Worm (Caenorhabditis elegans) whole organism, late embryonic: ENCODE results near the gene ddl-2.

Source experiments
- C38D4.7 ChIP-seq: fragments of 200-800 bp; sonication (Bioruptor generic); optimal IDR thresholded peaks from 2 replicates; lab custom pipeline; 2018; ENCODE audit warnings: mild to moderate bottlenecking, missing genetic modification characterization, moderate library complexity, missing compliant biosample characterization
- dmd-4 ChIP-seq: sonication (generic microtip); optimal IDR thresholded peaks from 2 replicates; lab custom pipeline; 2016; ENCODE audit warnings: borderline replicate concordance, missing genetic modification characterization, missing compliant biosample characterization
- elt-2 ChIP-seq: sonication (generic microtip); optimal IDR thresholded peaks from 2 replicates; lab custom pipeline; 2016; ENCODE audit warnings: missing genetic modification reagents, missing genetic modification characterization, missing compliant biosample characterization
- ets-4 ChIP-seq: sonication (generic microtip); optimal IDR thresholded peaks from 2 replicates; lab custom pipeline; 2016; ENCODE audit warnings: missing genetic modification characterization, missing compliant biosample characterization
- hlh-30 ChIP-seq: sonication (generic microtip); optimal IDR thresholded peaks from 2 replicates; lab custom pipeline; 2017; ENCODE audit warnings: antibody characterized with exemption, missing genetic modification characterization, missing compliant biosample characterization; ENCODE audit not compliant: insufficient read depth
- hlh-6 ChIP-seq: sonication (generic microtip); optimal IDR thresholded peaks from 2 replicates; lab custom pipeline; 2016; ENCODE audit warnings: missing genotype, missing genetic modification characterization, missing compliant biosample characterization
- lim-6 ChIP-seq: sonication (generic microtip); optimal IDR thresholded peaks from 2 replicates; lab custom pipeline; 2016; ENCODE audit warnings: missing genetic modification characterization, missing compliant biosample characterization
- nfya-1 ChIP-seq: sonication (generic microtip); optimal IDR thresholded peaks from 2 replicates; lab custom pipeline; 2017; ENCODE audit warnings: missing genetic modification characterization, mild to moderate bottlenecking, missing compliant biosample characterization, antibody characterized with exemption, moderate library complexity
- nhr-232 ChIP-seq: sonication (generic microtip); optimal IDR thresholded peaks from 2 replicates; lab custom pipeline; 2016; ENCODE audit warnings: missing genetic modification characterization, missing compliant biosample characterization
- npax-4 ChIP-seq: sonication (generic microtip); optimal IDR thresholded peaks from 2 replicates; lab custom pipeline; 2016; ENCODE audit warnings: missing genetic modification characterization, missing compliant biosample characterization
- pax-1 ChIP-seq: fragments of 150-350 bp; optimal IDR thresholded peaks from 2 replicates; lab custom pipeline; 2014; ENCODE audit warnings: missing biosample characterization, missing genetic modification characterization
- ttx-3 ChIP-seq: sonication (generic microtip); optimal IDR thresholded peaks from 2 replicates; lab custom pipeline; 2016; ENCODE audit warnings: missing genetic modification reagents, missing genetic modification characterization, missing compliant biosample characterization
- unc-86 ChIP-seq: sonication (generic microtip); optimal IDR thresholded peaks from 2 replicates; lab custom pipeline; 2016; ENCODE audit warnings: missing genetic modification characterization, missing compliant biosample characterization

- TF ChIP-seq ets-4 (no peak), pax-1 (tag; lab: Kevin White, UChicago) (no peak), nhr-232 (no peak), dmd-4 (no peak), elt-2 (tag; lab: Kevin White, UChicago) (no peak), unc-86 (tag; lab: Kevin White, UChicago) (no peak), npax-4 (tag; lab: Kevin White, UChicago) (no peak), lim-6 (tag; lab: Kevin White, UChicago) (no peak), nfya-1 (tag; lab: Kevin White, UChicago) (no peak), ttx-3 (tag; lab: Kevin White, UChicago) (no peak), C38D4.7 (GFP tag; lab: Kevin White, UChicago) (no peak), hlh-30 (no peak), hlh-6 (tag; lab: Kevin White, UChicago) (no peak)
These were observed 4.5 kb downstream of the ddl-2 start for ce11 chrII:13542991-13543390.
